Fruit fly (Drosophila melanogaster) whole organism, larva: ENCODE measurements around the gene CG43271.

ENCODE experiments used
- noc ChIP-seq: fragments of 200-800 bp; sonication (Bioruptor generic); optimal IDR thresholded peaks from 3 replicates; lab custom pipeline; 2019; ENCODE audit warnings: missing biosample characterization, mild to moderate bottlenecking, missing genetic modification characterization, moderate library complexity

Gene CG43271

dm6 chr2L:17914923-17915322 is at the start of gene CG43271:
TSS of gene CG43271 (minus strand) at chr2L:17915023.
- no peak for TF ChIP-seq noc (tag; lab: Kevin White, UChicago)

dm6 chr2L:17963710-17964109 is 48.9 kb upstream of the CG43271 start:
- no peak for TF ChIP-seq noc (tag; lab: Kevin White, UChicago)

dm6 chr2L:17963071-17963567 is 48.3 kb upstream of the CG43271 start, which contains the start of gene CG5674:
TSS of gene CG5674 (plus strand) at chr2L:17963379.
- TF ChIP-seq noc (tag; lab: Kevin White, UChicago), result no peak

- no peak for TF ChIP-seq noc (tag; lab: Kevin White, UChicago)
Measured at dm6 chr2L:17960214-17960613, 45.4 kb upstream of the CG43271 start.

- no peak for TF ChIP-seq noc (tag; lab: Kevin White, UChicago)
Measured at dm6 chr2L:17958306-17958705, 43.5 kb upstream of the CG43271 start.

- TF ChIP-seq noc (tag; lab: Kevin White, UChicago), result no peak
Measured at dm6 chr2L:17921527-17921926, 6.7 kb upstream of the CG43271 start.

dm6 chr2L:17903007-17903406 is 11.8 kb downstream of the CG43271 start:
- no peak for TF ChIP-seq noc (tag; lab: Kevin White, UChicago)

- no peak for TF ChIP-seq noc (tag; lab: Kevin White, UChicago)
Measured at dm6 chr2L:17875147-17875546, 39.7 kb downstream of the CG43271 start, which contains the start of gene CadN2. TSS of gene CadN2 (minus strand) at chr2L:17875247.
